Worm (Caenorhabditis elegans) whole organism, L4/young adult: Measurements from ENCODE around the gene F26G1.5.

Experiments
- W03F9.2 ChIP-seq: fragments of 150-350 bp; optimal IDR thresholded peaks from 2 replicates; lab custom pipeline; 2014; ENCODE audit warnings: missing biosample characterization, missing genetic modification characterization
- dao-5 ChIP-seq: sonication (generic microtip); optimal IDR thresholded peaks from 2 replicates; lab custom pipeline; 2016; ENCODE audit warnings: missing genotype, missing genetic modification characterization, moderate library complexity, missing compliant biosample characterization
- him-1 ChIP-seq: sonication (generic microtip); optimal IDR thresholded peaks from 2 replicates; lab custom pipeline; 2016; ENCODE audit warnings: missing genotype, missing genetic modification reagents, missing genetic modification characterization, missing compliant biosample characterization

Gene F26G1.5

ce11 chrII:4771282-4771681, at the start of gene F26G1.5:
Gene F26G1.5, minus strand, starts transcription at chrII:4771382.
- TF ChIP-seq him-1 (tag; lab: Kevin White, UChicago) (no peak), dao-5 (no peak), W03F9.2 (tag; lab: Kevin White, UChicago) (no peak)

- TF ChIP-seq him-1 (tag; lab: Kevin White, UChicago) (no peak), dao-5 (no peak), W03F9.2 (tag; lab: Kevin White, UChicago) (no peak)
Observed at ce11 chrII:4818780-4819179, 47.6 kb upstream of the F26G1.5 start.

ce11 chrII:4815356-4815755, 44.2 kb upstream of the F26G1.5 start:
- TF ChIP-seq him-1 (tag; lab: Kevin White, UChicago) (no peak), dao-5 (no peak), W03F9.2 (tag; lab: Kevin White, UChicago) (no peak)

ce11 chrII:4811986-4812385, 40.8 kb upstream of the F26G1.5 start, which contains the start of gene rig-6:
Gene rig-6, minus strand, starts transcription at chrII:4812086.
- TF ChIP-seq dao-5 (no peak), him-1 (tag; lab: Kevin White, UChicago) (no peak), W03F9.2 (tag; lab: Kevin White, UChicago) (no peak)

- TF ChIP-seq dao-5 (no peak), W03F9.2 (tag; lab: Kevin White, UChicago) (no peak), him-1 (tag; lab: Kevin White, UChicago) (no peak)
Observed at ce11 chrII:4806726-4807125, 35.5 kb upstream of the F26G1.5 start.

ce11 chrII:4806261-4806660, 35.1 kb upstream of the F26G1.5 start:
- TF ChIP-seq W03F9.2 (tag; lab: Kevin White, UChicago) (no peak), him-1 (tag; lab: Kevin White, UChicago) (no peak), dao-5 (no peak)

- TF ChIP-seq W03F9.2 (tag; lab: Kevin White, UChicago) (no peak), dao-5 (no peak), him-1 (tag; lab: Kevin White, UChicago) (no peak)
Observed at ce11 chrII:4805799-4806198, 34.6 kb upstream of the F26G1.5 start.

ce11 chrII:4802917-4803316, 31.7 kb upstream of the F26G1.5 start:
- TF ChIP-seq W03F9.2 (tag; lab: Kevin White, UChicago) (no peak), him-1 (tag; lab: Kevin White, UChicago) (no peak), dao-5 (no peak)

ce11 chrII:4800524-4800923, 29.3 kb upstream of the F26G1.5 start:
- TF ChIP-seq W03F9.2 (tag; lab: Kevin White, UChicago) (no peak), dao-5 (no peak), him-1 (tag; lab: Kevin White, UChicago) (no peak)

ce11 chrII:4797071-4797470, 25.9 kb upstream of the F26G1.5 start, which contains the start of gene C33F10.14:
Gene C33F10.14, plus strand, starts transcription at chrII:4797371.
- no peak for TF ChIP-seq dao-5
- no peak for TF ChIP-seq him-1 (tag; lab: Kevin White, UChicago)
- no peak for TF ChIP-seq W03F9.2 (tag; lab: Kevin White, UChicago)

- TF ChIP-seq him-1 (tag; lab: Kevin White, UChicago), result no peak
Observed at ce11 chrII:4795461-4795860, 24.3 kb upstream of the F26G1.5 start, which contains the start of gene C33F10.4. Gene C33F10.4, plus strand, starts transcription at chrII:4795761.

- TF ChIP-seq W03F9.2 (tag; lab: Kevin White, UChicago), result no peak
- TF ChIP-seq dao-5, result no peak
- TF ChIP-seq him-1 (tag; lab: Kevin White, UChicago), result no peak
Observed at ce11 chrII:4793320-4793719, 22.1 kb upstream of the F26G1.5 start.

- TF ChIP-seq W03F9.2 (tag; lab: Kevin White, UChicago) (peak; percentile 22), him-1 (tag; lab: Kevin White, UChicago) (peak; percentile 3), dao-5 (no peak)
Observed at ce11 chrII:4791272-4791671, 20.1 kb upstream of the F26G1.5 start, which contains the start of gene F26G1.1. Gene F26G1.1, plus strand, starts transcription at chrII:4791618.

ce11 chrII:4790687-4791086, 19.5 kb upstream of the F26G1.5 start:
- no peak for TF ChIP-seq dao-5
- TF ChIP-seq W03F9.2 (tag; lab: Kevin White, UChicago), result no peak
- TF ChIP-seq him-1 (tag; lab: Kevin White, UChicago), result no peak

ce11 chrII:4789835-4790343, 18.7 kb upstream of the F26G1.5 start, which contains the start of gene F26G1.15:
Gene F26G1.15, plus strand, starts transcription at chrII:4790293.
- no peak for TF ChIP-seq W03F9.2 (tag; lab: Kevin White, UChicago)
- TF ChIP-seq him-1 (tag; lab: Kevin White, UChicago), result no peak
- TF ChIP-seq dao-5, result no peak
